Worm (Caenorhabditis elegans) whole organism, mixed stage, embryonic: ENCODE measurements around the gene K07H8.8.
A peak's percentile ranks its signal among the peaks of the same experiment; 100 is the strongest.

Experiments used
- M03D4.4 ChIP-seq: sonication (generic microtip); optimal IDR thresholded peaks from 2 replicates; lab custom pipeline; 2017; ENCODE audit warnings: mild to moderate bottlenecking, missing genetic modification characterization, missing compliant biosample characterization
- bed-3 ChIP-seq: fragments of 200-800 bp; sonication (Bioruptor generic); optimal IDR thresholded peaks from 3 replicates; lab custom pipeline; 2018; ENCODE audit warnings: mild to moderate bottlenecking, missing genetic modification characterization, moderate library complexity, missing compliant biosample characterization
- blmp-1 ChIP-seq: fragments of 150-350 bp; optimal IDR thresholded peaks from 2 replicates; lab custom pipeline; 2014; ENCODE audit warnings: missing biosample characterization, missing genetic modification characterization
- ceh-39 ChIP-seq: fragments of 150-350 bp; optimal IDR thresholded peaks from 2 replicates; lab custom pipeline; 2014; ENCODE audit warnings: missing biosample characterization, missing genetic modification characterization
- ceh-43 ChIP-seq: fragments of 200-800 bp; sonication (Bioruptor generic); optimal IDR thresholded peaks from 2 replicates; lab custom pipeline; 2018; ENCODE audit warnings: mild to moderate bottlenecking, missing genetic modification characterization, moderate library complexity, missing compliant biosample characterization
- ceh-83 ChIP-seq: fragments of 200-800 bp; sonication (Bioruptor generic); optimal IDR thresholded peaks from 2 replicates; lab custom pipeline; 2018; ENCODE audit warnings: mild to moderate bottlenecking, missing genetic modification characterization, missing compliant biosample characterization
- ces-1 ChIP-seq: fragments of 150-350 bp; optimal IDR thresholded peaks from 2 replicates; lab custom pipeline; 2014; ENCODE audit warnings: missing biosample characterization, missing genetic modification reagents, missing genetic modification characterization
- cnd-1 ChIP-seq: fragments of 200-800 bp; sonication (Bioruptor generic); optimal IDR thresholded peaks from 2 replicates; lab custom pipeline; 2018; ENCODE audit warnings: mild to moderate bottlenecking, missing genetic modification characterization, missing compliant biosample characterization
- drap-1 ChIP-seq: fragments of 200-800 bp; sonication (Bioruptor generic); optimal IDR thresholded peaks from 3 replicates; lab custom pipeline; 2018; ENCODE audit warnings: mild to moderate bottlenecking, missing genetic modification characterization, missing compliant biosample characterization
- elt-1 ChIP-seq: sonication (generic microtip); optimal IDR thresholded peaks from 2 replicates; lab custom pipeline; 2017; ENCODE audit warnings: missing genetic modification characterization, mild to moderate bottlenecking, missing compliant biosample characterization, antibody characterized with exemption, moderate library complexity, borderline replicate concordance; ENCODE audit not compliant: insufficient read depth
- elt-3 ChIP-seq: fragments of 150-350 bp; optimal IDR thresholded peaks from 2 replicates; lab custom pipeline; 2014; ENCODE audit warnings: missing biosample characterization, missing genetic modification characterization
- flh-1 ChIP-seq: fragments of 200-800 bp; sonication (Bioruptor generic); optimal IDR thresholded peaks from 2 replicates; lab custom pipeline; 2018; ENCODE audit warnings: mild to moderate bottlenecking, missing genetic modification characterization, moderate library complexity, missing compliant biosample characterization
- ham-2 ChIP-seq: fragments of 200-800 bp; sonication (Bioruptor generic); optimal IDR thresholded peaks from 2 replicates; lab custom pipeline; 2018; ENCODE audit warnings: mild to moderate bottlenecking, missing genetic modification characterization, missing compliant biosample characterization
- hlh-1 ChIP-seq: fragments of 150-350 bp; optimal IDR thresholded peaks from 2 replicates; lab custom pipeline; 2014; ENCODE audit warnings: missing biosample characterization, missing genetic modification reagents, missing genetic modification characterization
- lin-13 ChIP-seq: fragments of 150-350 bp; optimal IDR thresholded peaks from 2 replicates; lab custom pipeline; 2014; ENCODE audit warnings: missing biosample characterization, missing genetic modification characterization
- lin-32 ChIP-seq: fragments of 200-800 bp; sonication (Bioruptor generic); optimal IDR thresholded peaks from 2 replicates; lab custom pipeline; 2018; ENCODE audit warnings: mild to moderate bottlenecking, missing genetic modification characterization, missing compliant biosample characterization
- lsy-2 ChIP-seq: fragments of 150-350 bp; optimal IDR thresholded peaks from 2 replicates; lab custom pipeline; 2014; ENCODE audit warnings: missing biosample characterization, missing genetic modification characterization
- mab-5 ChIP-seq: fragments of 150-350 bp; optimal IDR thresholded peaks from 2 replicates; lab custom pipeline; 2014; ENCODE audit warnings: missing biosample characterization, missing genetic modification characterization
- mep-1 ChIP-seq: fragments of 150-350 bp; optimal IDR thresholded peaks from 2 replicates; lab custom pipeline; 2017; ENCODE audit warnings: missing biosample characterization, missing genetic modification reagents, missing genetic modification characterization, inconsistent platforms
- mls-2 ChIP-seq: sonication (generic microtip); optimal IDR thresholded peaks from 2 replicates; lab custom pipeline; 2016; ENCODE audit warnings: mild to moderate bottlenecking, missing genetic modification characterization, moderate library complexity, missing compliant biosample characterization
- nhr-12 ChIP-seq: fragments of 150-350 bp; optimal IDR thresholded peaks from 2 replicates; lab custom pipeline; 2014; ENCODE audit warnings: missing biosample characterization, missing genetic modification characterization
- nhr-2 ChIP-seq: fragments of 150-350 bp; optimal IDR thresholded peaks from 2 replicates; lab custom pipeline; 2014; ENCODE audit warnings: missing biosample characterization, missing genetic modification characterization
- nhr-237 ChIP-seq: fragments of 150-350 bp; optimal IDR thresholded peaks from 2 replicates; lab custom pipeline; 2014; ENCODE audit warnings: missing biosample characterization, missing genetic modification characterization
- nhr-28 ChIP-seq: fragments of 150-350 bp; optimal IDR thresholded peaks from 2 replicates; lab custom pipeline; 2014; ENCODE audit warnings: missing biosample characterization, missing genetic modification characterization
- nhr-76 ChIP-seq: sonication (generic microtip); optimal IDR thresholded peaks from 2 replicates; lab custom pipeline; 2017; ENCODE audit warnings: missing biosample characterization, missing genetic modification characterization
- pha-4 ChIP-seq: fragments of 150-350 bp; optimal IDR thresholded peaks from 2 replicates; lab custom pipeline; 2018; ENCODE audit warnings: missing biosample characterization, missing genetic modification reagents, missing genetic modification characterization
- sem-2 ChIP-seq: fragments of 200-800 bp; sonication (Bioruptor generic); optimal IDR thresholded peaks from 2 replicates; lab custom pipeline; 2018; ENCODE audit warnings: mild to moderate bottlenecking, missing genetic modification characterization, missing compliant biosample characterization
- snpc-4 ChIP-seq: fragments of 150-350 bp; optimal IDR thresholded peaks from 2 replicates; lab custom pipeline; 2014; ENCODE audit warnings: missing biosample characterization, missing genetic modification characterization
- sptf-1 ChIP-seq: sonication (generic microtip); optimal IDR thresholded peaks from 2 replicates; lab custom pipeline; 2017; ENCODE audit warnings: mild to moderate bottlenecking, missing genetic modification characterization, moderate library complexity, missing compliant biosample characterization
- tbx-8 ChIP-seq: fragments of 200-800 bp; sonication (Bioruptor generic); optimal IDR thresholded peaks from 2 replicates; lab custom pipeline; 2018; ENCODE audit warnings: mild to moderate bottlenecking, missing genetic modification characterization, moderate library complexity, missing compliant biosample characterization
- unc-120 ChIP-seq: sonication (generic microtip); optimal IDR thresholded peaks from 2 replicates; lab custom pipeline; 2017; ENCODE audit warnings: missing genetic modification characterization, missing compliant biosample characterization; ENCODE audit not compliant: poor library complexity, severe bottlenecking
- unc-39 ChIP-seq: fragments of 150-350 bp; optimal IDR thresholded peaks from 2 replicates; lab custom pipeline; 2014; ENCODE audit warnings: missing biosample characterization, missing genetic modification characterization
- unc-62 ChIP-seq: fragments of 150-350 bp; optimal IDR thresholded peaks from 2 replicates; lab custom pipeline; 2014; ENCODE audit warnings: missing biosample characterization, missing genetic modification reagents, missing genetic modification characterization
- zip-8 ChIP-seq: fragments of 150-350 bp; optimal IDR thresholded peaks from 2 replicates; lab custom pipeline; 2014; ENCODE audit warnings: missing biosample characterization, missing genetic modification characterization
- ztf-11 ChIP-seq: fragments of 150-350 bp; optimal IDR thresholded peaks from 2 replicates; lab custom pipeline; 2014; ENCODE audit warnings: missing biosample characterization, missing genetic modification characterization

Gene K07H8.8

DNA sequence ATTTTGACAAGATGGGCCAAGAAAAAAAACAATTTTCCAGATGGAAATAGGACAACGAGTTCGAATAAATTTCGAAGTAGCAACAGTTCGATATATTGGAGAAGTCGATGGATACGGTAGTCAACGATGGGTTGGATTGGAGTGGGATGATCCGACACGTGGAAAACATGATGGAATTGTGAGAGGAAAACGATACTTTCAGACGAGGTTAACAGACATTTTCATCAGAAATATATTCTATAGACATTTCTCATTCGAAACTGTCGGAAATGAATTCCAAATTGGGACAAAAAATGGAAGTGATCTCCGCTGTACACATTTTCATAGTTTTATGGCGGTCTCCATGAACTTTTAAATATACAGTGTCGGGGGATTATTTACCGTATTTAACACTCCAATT is 26.4 kb upstream of the K07H8.8 start, which contains the start of gene tbce-1:
TSS of gene tbce-1 (plus strand) at position 41 of the 400 bp plus-strand sequence.
- no peak for TF ChIP-seq lin-13
- no peak for TF ChIP-seq ceh-83 (GFP tag; lab: Kevin White, UChicago)
- no peak for TF ChIP-seq mep-1 (tag; lab: Kevin White, UChicago)
- TF ChIP-seq unc-120 (tag; lab: Kevin White, UChicago) = no peak
- no peak for TF ChIP-seq sem-2 (GFP tag; lab: Kevin White, UChicago)

DNA sequence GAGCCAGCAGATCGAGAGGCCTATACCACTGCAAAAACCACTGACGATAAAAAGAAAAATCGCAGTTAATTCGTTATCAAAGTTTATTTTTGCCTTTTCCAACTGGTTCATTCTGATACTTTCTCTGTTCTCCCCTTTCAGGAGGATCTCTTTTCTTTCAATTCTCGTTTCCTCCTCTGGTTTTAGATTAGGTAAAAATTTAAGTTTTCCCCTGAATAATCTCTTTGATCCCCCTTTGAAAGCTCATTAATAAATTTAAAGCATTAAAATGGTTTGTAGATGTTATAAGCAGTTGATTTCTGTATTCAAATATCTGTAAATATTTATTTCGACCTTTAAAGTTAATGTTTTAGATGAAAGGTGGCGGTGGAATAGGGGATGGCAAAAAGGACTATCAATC is 23.0 kb upstream of the K07H8.8 start, which contains the start of gene K07H8.2:
TSS of gene K07H8.2 (plus strand) at position 301 of the 400 bp plus-strand sequence.
- TF ChIP-seq mep-1 (tag; lab: Kevin White, UChicago) (no peak), pha-4 (tag; lab: Kevin White, UChicago) (no peak), hlh-1 (tag; lab: Kevin White, UChicago) (no peak)

DNA sequence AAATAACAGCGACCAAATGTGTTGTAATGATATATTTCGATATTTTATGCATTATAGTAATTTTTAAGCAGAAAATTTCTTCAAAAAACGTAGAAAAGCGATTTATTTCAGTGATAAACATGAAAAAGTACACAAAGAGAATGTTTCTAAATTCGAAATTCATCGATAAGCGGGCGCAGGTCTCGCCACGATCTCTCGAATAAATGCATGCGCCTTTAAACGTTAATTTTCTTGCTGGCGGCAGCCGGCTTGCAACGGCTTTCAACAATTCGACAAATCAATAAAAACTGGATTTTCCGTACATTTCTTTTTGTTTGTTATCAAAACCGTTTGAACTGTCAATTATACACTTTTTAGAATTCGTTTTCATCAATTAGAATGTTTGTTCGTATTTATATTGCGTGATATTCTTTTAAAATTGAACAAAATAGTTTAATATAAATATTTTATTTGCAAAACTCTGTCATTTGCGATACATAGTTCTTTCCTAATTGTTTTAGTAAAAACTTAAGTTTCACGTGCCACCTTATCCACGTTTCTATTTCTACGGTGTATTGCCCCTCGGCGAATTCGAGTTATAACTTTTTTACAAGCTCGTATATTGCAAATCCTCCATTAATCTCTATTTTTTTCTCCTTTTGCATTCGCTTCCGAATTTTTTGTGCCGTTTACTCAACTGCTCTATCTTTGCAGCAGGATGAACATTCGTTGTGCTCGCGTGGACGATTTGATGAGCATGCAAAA is 21.5 kb upstream of the K07H8.8 start, which contains the start of gene daf-31:
TSS of gene daf-31 (plus strand) at position 694 of the 744 bp plus-strand sequence.
- no peak for TF ChIP-seq ces-1 (GFP tag; lab: Kevin White, UChicago)
- TF ChIP-seq blmp-1 = no peak
- no peak for TF ChIP-seq nhr-28 (tag; lab: Kevin White, UChicago)
- no peak for TF ChIP-seq zip-8 (tag; lab: Kevin White, UChicago)
- TF ChIP-seq ceh-39 (tag; lab: Kevin White, UChicago) = peak; percentile 72
- no peak for TF ChIP-seq cnd-1 (tag; lab: Kevin White, UChicago)
- TF ChIP-seq ceh-83 (GFP tag; lab: Kevin White, UChicago) = no peak
- peak; percentile 11 for TF ChIP-seq hlh-1 (tag; lab: Kevin White, UChicago)
- no peak for TF ChIP-seq mab-5 (tag; lab: Kevin White, UChicago)
- TF ChIP-seq M03D4.4 (tag; lab: Kevin White, UChicago) = no peak
- no peak for TF ChIP-seq nhr-12 (tag; lab: Kevin White, UChicago)
- no peak for TF ChIP-seq flh-1
- TF ChIP-seq mls-2 (tag; lab: Kevin White, UChicago) = no peak
- TF ChIP-seq unc-120 (tag; lab: Kevin White, UChicago) = no peak
- peak; percentile 47 for TF ChIP-seq mep-1 (tag; lab: Kevin White, UChicago)
- TF ChIP-seq sptf-1 (tag; lab: Kevin White, UChicago) = no peak
- TF ChIP-seq unc-62 (GFP tag; lab: Kevin White, UChicago) = no peak
- no peak for TF ChIP-seq lin-32
- no peak for TF ChIP-seq ceh-43
- TF ChIP-seq nhr-2 (tag; lab: Kevin White, UChicago) = no peak
- no peak for TF ChIP-seq nhr-76
- no peak for TF ChIP-seq elt-3
- TF ChIP-seq ham-2 = peak; percentile 89
- TF ChIP-seq ztf-11 (tag; lab: Kevin White, UChicago) = no peak
- TF ChIP-seq nhr-237 (tag; lab: Kevin White, UChicago) = no peak
- no peak for TF ChIP-seq unc-39 (tag; lab: Kevin White, UChicago)
- no peak for TF ChIP-seq elt-1 (tag; lab: Kevin White, UChicago)
- no peak for TF ChIP-seq bed-3 (GFP tag; lab: Kevin White, UChicago)
- TF ChIP-seq lin-13 = peak; percentile 45
- TF ChIP-seq sem-2 (GFP tag; lab: Kevin White, UChicago) = no peak
- TF ChIP-seq snpc-4 (tag; lab: Kevin White, UChicago) = no peak
- TF ChIP-seq pha-4 (tag; lab: Kevin White, UChicago) = peak; percentile 54
- TF ChIP-seq lsy-2 = peak; percentile 34
- no peak for TF ChIP-seq tbx-8
- TF ChIP-seq drap-1 = no peak
- TF ChIP-seq, all 35 proteins: peak for 7

DNA sequence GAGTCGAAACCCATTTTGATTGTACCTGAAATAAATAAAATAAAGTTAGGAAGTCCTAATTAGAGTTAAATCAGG is 21.1 kb upstream of the K07H8.8 start, which contains the start of gene nucl-1:
TSS of gene nucl-1 (minus strand) at position 26 of the 75 bp plus-strand sequence.
- TF ChIP-seq bed-3 (GFP tag; lab: Kevin White, UChicago) (no peak), unc-120 (tag; lab: Kevin White, UChicago) (no peak), M03D4.4 (tag; lab: Kevin White, UChicago) (no peak)
